Worm (Caenorhabditis elegans) whole organism, late embryonic: ENCODE measurements around the gene knl-1.

Source experiments
- ama-1 ChIP-seq: fragments of 150-350 bp; optimal IDR thresholded peaks from 2 replicates; lab custom pipeline; 2014
- ceh-19 ChIP-seq: fragments of 200-800 bp; sonication (Bioruptor generic); optimal IDR thresholded peaks from 2 replicates; lab custom pipeline; 2018; ENCODE audit warnings: mild to moderate bottlenecking, missing genetic modification characterization, missing compliant biosample characterization
- ceh-34 ChIP-seq: sonication (generic microtip); optimal IDR thresholded peaks from 2 replicates; lab custom pipeline; 2016; ENCODE audit warnings: mild to moderate bottlenecking, missing genetic modification characterization, missing compliant biosample characterization
- elt-2 ChIP-seq: sonication (generic microtip); optimal IDR thresholded peaks from 2 replicates; lab custom pipeline; 2016; ENCODE audit warnings: missing genetic modification reagents, missing genetic modification characterization, missing compliant biosample characterization
- lin-11 ChIP-seq: fragments of 200-800 bp; sonication (Bioruptor generic); optimal IDR thresholded peaks from 2 replicates; lab custom pipeline; 2018; ENCODE audit warnings: mild to moderate bottlenecking, missing genetic modification characterization, missing compliant biosample characterization
- nhr-11 ChIP-seq: fragments of 150-350 bp; optimal IDR thresholded peaks from 2 replicates; lab custom pipeline; 2014; ENCODE audit warnings: missing biosample characterization, missing genetic modification characterization
- npax-4 ChIP-seq: sonication (generic microtip); optimal IDR thresholded peaks from 2 replicates; lab custom pipeline; 2016; ENCODE audit warnings: missing genetic modification characterization, missing compliant biosample characterization
- pha-2 ChIP-seq: sonication (generic microtip); optimal IDR thresholded peaks from 2 replicates; lab custom pipeline; 2017; ENCODE audit warnings: mild to moderate bottlenecking, missing genetic modification characterization, missing compliant biosample characterization
- sox-4 ChIP-seq: sonication (generic microtip); optimal IDR thresholded peaks from 2 replicates; lab custom pipeline; 2017; ENCODE audit warnings: mild to moderate bottlenecking, missing genetic modification characterization, inconsistent platforms, missing compliant biosample characterization
- ztf-16 ChIP-seq: sonication (generic microtip); optimal IDR thresholded peaks from 2 replicates; lab custom pipeline; 2017; ENCODE audit warnings: missing genetic modification characterization, missing compliant biosample characterization

DNA sequence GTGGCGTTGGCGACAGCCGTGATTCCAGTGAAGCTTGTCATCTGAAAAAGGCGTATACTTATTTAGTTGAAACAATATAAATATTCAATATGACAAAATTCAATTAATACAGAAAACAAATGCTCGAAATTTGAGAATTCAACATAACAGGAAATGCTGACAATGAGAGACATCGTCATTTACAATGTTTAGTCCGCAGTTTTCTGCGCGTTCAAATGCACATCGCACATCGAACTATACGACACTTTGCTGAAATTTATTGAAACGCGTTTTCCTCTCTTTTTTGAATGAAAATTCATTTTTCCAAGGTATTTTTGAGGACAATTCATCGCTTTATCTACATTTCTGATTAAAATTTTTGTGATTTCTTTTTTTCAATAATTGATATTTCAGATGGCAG is 6.4 kb upstream of the knl-1 start, which contains the start of the genes pbs-6 and cids-1:
- TF ChIP-seq pha-2 (tag; lab: Kevin White, UChicago), result no peak
- TF ChIP-seq elt-2 (tag; lab: Kevin White, UChicago), result no peak
- TF ChIP-seq lin-11 (tag; lab: Kevin White, UChicago), result no peak
- TF ChIP-seq ceh-19 (GFP tag; lab: Kevin White, UChicago), result no peak
- no peak for TF ChIP-seq ztf-16 (tag; lab: Kevin White, UChicago)
- TF ChIP-seq ama-1 (lab: Kevin White, UChicago), result no peak
- no peak for TF ChIP-seq ceh-34 (tag; lab: Kevin White, UChicago)
- TF ChIP-seq sox-4 (tag; lab: Kevin White, UChicago), result no peak
- TF ChIP-seq npax-4, result no peak
- no peak for TF ChIP-seq nhr-11 (tag; lab: Kevin White, UChicago)
